Fruit fly (Drosophila melanogaster) whole organism, embryonic: ENCODE results near the gene sdt.

ENCODE experiments used
- Bdp1 ChIP-seq: fragments of 200-800 bp; sonication (Bioruptor generic); optimal IDR thresholded peaks from 3 replicates; lab custom pipeline; 2016; ENCODE audit warnings: missing biosample characterization, missing genetic modification characterization
- Bgb ChIP-seq: fragments of 200-800 bp; sonication (Bioruptor generic); IDR thresholded peaks from 2 replicates; pipeline ENCODE4 v1.3.6; 2022; ENCODE audit warnings: missing biosample characterization, missing genetic modification characterization; ENCODE audit not compliant: partially characterized antibody
- CG10267 ChIP-seq: fragments of 200-800 bp; sonication (Bioruptor generic); optimal IDR thresholded peaks from 2 replicates; lab custom pipeline; 2018; ENCODE audit warnings: missing biosample characterization, mild to moderate bottlenecking, missing genetic modification characterization, moderate library complexity
- CG11247 ChIP-seq: fragments of 200-800 bp; sonication (Bioruptor generic); IDR thresholded peaks from 2 replicates; pipeline ENCODE4 v1.3.6; 2022; ENCODE audit warnings: missing biosample characterization, missing genetic modification characterization
- CG1233 ChIP-seq: fragments of 200-800 bp; sonication (Bioruptor generic); optimal IDR thresholded peaks from 4 replicates; lab custom pipeline; 2018; ENCODE audit warnings: missing biosample characterization, mild to moderate bottlenecking, missing genetic modification characterization
- CG13296 ChIP-seq: fragments of 200-800 bp; sonication (Bioruptor generic); optimal IDR thresholded peaks from 3 replicates; lab custom pipeline; 2018; ENCODE audit warnings: missing biosample characterization, mild to moderate bottlenecking, missing genetic modification characterization
- CG14860 ChIP-seq: fragments of 200-800 bp; sonication (Bioruptor generic); IDR thresholded peaks from 3 replicates; pipeline ENCODE4 v1.3.6; 2022; ENCODE audit warnings: missing biosample characterization, missing genetic modification characterization; ENCODE audit not compliant: partially characterized antibody
- CG1529 ChIP-seq: fragments of 200-800 bp; sonication (Bioruptor generic); optimal IDR thresholded peaks from 3 replicates; lab custom pipeline; 2018; ENCODE audit warnings: missing biosample characterization, missing genetic modification characterization
- CG1647 ChIP-seq: fragments of 200-800 bp; sonication (Bioruptor generic); optimal IDR thresholded peaks from 3 replicates; lab custom pipeline; 2016; ENCODE audit warnings: missing biosample characterization, missing genetic modification characterization
- CG16813 ChIP-seq: fragments of 200-800 bp; sonication (Bioruptor generic); IDR thresholded peaks from 3 replicates; pipeline ENCODE4 v1.3.6; 2022; ENCODE audit warnings: missing biosample characterization, missing genetic modification characterization; ENCODE audit not compliant: partially characterized antibody
- CG18619 ChIP-seq: fragments of 200-800 bp; sonication (Bioruptor generic); optimal IDR thresholded peaks from 3 replicates; lab custom pipeline; 2017; ENCODE audit warnings: missing biosample characterization, mild to moderate bottlenecking, missing genetic modification characterization
- CG2202 ChIP-seq: fragments of 200-800 bp; sonication (Bioruptor generic); optimal IDR thresholded peaks from 2 replicates; lab custom pipeline; 2018; ENCODE audit warnings: missing biosample characterization, mild to moderate bottlenecking, missing genetic modification characterization
- CG30403 ChIP-seq: fragments of 200-800 bp; sonication (Bioruptor generic); optimal IDR thresholded peaks from 3 replicates; lab custom pipeline; 2016; ENCODE audit warnings: missing biosample characterization, missing genetic modification characterization
- CG3281 ChIP-seq: fragments of 200-800 bp; sonication (Bioruptor generic); optimal IDR thresholded peaks from 3 replicates; lab custom pipeline; 2017; ENCODE audit warnings: missing biosample characterization, mild to moderate bottlenecking, missing genetic modification characterization
- CG34422 ChIP-seq: fragments of 200-800 bp; sonication (Bioruptor generic); IDR thresholded peaks from 3 replicates; pipeline ENCODE4 v1.3.6; 2022; ENCODE audit warnings: missing biosample characterization, missing genetic modification characterization
- CG3847 ChIP-seq: fragments of 200-800 bp; sonication (Bioruptor generic); IDR thresholded peaks from 2 replicates; pipeline ENCODE4 v1.3.6; 2022; ENCODE audit warnings: missing biosample characterization, missing genetic modification characterization
- CG4617 ChIP-seq: fragments of 200-800 bp; sonication (Bioruptor generic); optimal IDR thresholded peaks from 3 replicates; lab custom pipeline; 2016; ENCODE audit warnings: missing biosample characterization, missing genetic modification characterization, borderline replicate concordance
- CG6765 ChIP-seq: fragments of 200-800 bp; sonication (Bioruptor generic); optimal IDR thresholded peaks from 3 replicates; lab custom pipeline; 2017; ENCODE audit warnings: missing biosample characterization, mild to moderate bottlenecking, missing genetic modification characterization
- CG9876 ChIP-seq: fragments of 200-800 bp; sonication (Bioruptor generic); optimal IDR thresholded peaks from 2 replicates; lab custom pipeline; 2016; ENCODE audit warnings: missing biosample characterization, missing genetic modification characterization
- CkIIα-i1 ChIP-seq: fragments of 200-800 bp; sonication (Bioruptor generic); IDR thresholded peaks from 2 replicates; pipeline ENCODE4 v1.3.6; 2022; ENCODE audit warnings: missing biosample characterization, missing genetic modification characterization
- Deaf1 ChIP-seq: fragments of 200-800 bp; optimal IDR thresholded peaks from 3 replicates; lab custom pipeline; 2019; ENCODE audit warnings: missing biosample characterization, mild to moderate bottlenecking, missing genetic modification characterization, moderate library complexity
- Dfd ChIP-seq, 2 experiments: fragments of >200 bp; optimal IDR thresholded peaks; 2 replicates each; lab custom pipeline; 2017; ENCODE audit warnings: missing biosample characterization in 2 of 2, missing genetic modification characterization in 2 of 2
- HLH4C ChIP-seq: fragments of 200-800 bp; sonication (Bioruptor generic); IDR thresholded peaks from 3 replicates; pipeline ENCODE4 v1.3.6; 2022; ENCODE audit warnings: missing biosample characterization, missing genetic modification characterization; ENCODE audit not compliant: partially characterized antibody
- Myb ChIP-seq: fragments of 200-800 bp; sonication (Bioruptor generic); optimal IDR thresholded peaks from 2 replicates; lab custom pipeline; 2016; ENCODE audit warnings: missing biosample characterization, missing genetic modification characterization
- Oli ChIP-seq: fragments of 200-800 bp; sonication (Bioruptor generic); optimal IDR thresholded peaks from 2 replicates; lab custom pipeline; 2018; ENCODE audit warnings: missing biosample characterization, mild to moderate bottlenecking, missing genetic modification characterization, moderate library complexity
- PHDP ChIP-seq: fragments of 200-800 bp; sonication (Bioruptor generic); optimal IDR thresholded peaks from 3 replicates; lab custom pipeline; 2018; ENCODE audit warnings: missing biosample characterization, mild to moderate bottlenecking, missing genetic modification characterization, moderate library complexity
- Pdp1 ChIP-seq, 2 experiments: fragments of 200-800 bp; sonication (Bioruptor generic); optimal IDR thresholded peaks; 3 replicates each; lab custom pipeline; 2016; ENCODE audit warnings: missing biosample characterization in 2 of 2, missing genetic modification characterization in 2 of 2, mild to moderate bottlenecking in 1 of 2, moderate library complexity in 1 of 2
- Scr ChIP-seq: fragments of 200-800 bp; sonication (Bioruptor generic); IDR thresholded peaks from 2 replicates; pipeline ENCODE4 v1.3.6; 2022; ENCODE audit warnings: missing biosample characterization, missing genetic modification characterization; ENCODE audit not compliant: partially characterized antibody
- Sox102F ChIP-seq: fragments of 200-800 bp; sonication (Bioruptor generic); optimal IDR thresholded peaks from 2 replicates; lab custom pipeline; 2018; ENCODE audit warnings: missing biosample characterization, mild to moderate bottlenecking, missing genetic modification characterization, moderate library complexity
- ab ChIP-seq: fragments of 200-800 bp; sonication (Bioruptor generic); optimal IDR thresholded peaks from 2 replicates; lab custom pipeline; 2016; ENCODE audit warnings: missing biosample characterization, missing genetic modification characterization
- ara ChIP-seq: fragments of 200-800 bp; sonication (Bioruptor generic); IDR thresholded peaks from 2 replicates; pipeline ENCODE4 v1.3.6; 2022; ENCODE audit warnings: missing biosample characterization, missing genetic modification characterization
- az2 ChIP-seq: fragments of 200-800 bp; sonication (Bioruptor generic); optimal IDR thresholded peaks from 3 replicates; lab custom pipeline; 2016; ENCODE audit warnings: missing biosample characterization, missing genetic modification characterization
- bbx ChIP-seq: fragments of 200-800 bp; sonication (Bioruptor generic); IDR thresholded peaks from 2 replicates; pipeline ENCODE4 v1.3.6; 2022; ENCODE audit warnings: missing biosample characterization, missing genetic modification characterization; ENCODE audit not compliant: partially characterized antibody
- bcd ChIP-seq: fragments of 200-800 bp; sonication (Bioruptor generic); optimal IDR thresholded peaks from 2 replicates; lab custom pipeline; 2017; ENCODE audit warnings: missing biosample characterization, mild to moderate bottlenecking, missing genetic modification characterization
- da ChIP-seq: fragments of 200-800 bp; sonication (Bioruptor generic); optimal IDR thresholded peaks from 2 replicates; lab custom pipeline; 2016; ENCODE audit warnings: missing biosample characterization, missing genetic modification characterization
- danr ChIP-seq: fragments of 200-800 bp; sonication (Bioruptor generic); IDR thresholded peaks from 2 replicates; pipeline ENCODE4 v1.3.6; 2022; ENCODE audit warnings: missing biosample characterization, missing genetic modification characterization
- fd3F ChIP-seq: fragments of 200-800 bp; sonication (Bioruptor generic); optimal IDR thresholded peaks from 2 replicates; lab custom pipeline; 2018; ENCODE audit warnings: missing biosample characterization, mild to moderate bottlenecking, missing genetic modification characterization, moderate library complexity
- ftz-f1 ChIP-seq: fragments of 200-800 bp; sonication (Bioruptor generic); optimal IDR thresholded peaks from 2 replicates; lab custom pipeline; 2016; ENCODE audit warnings: missing biosample characterization, missing genetic modification characterization
- kay ChIP-seq: fragments of 200-800 bp; sonication (Bioruptor generic); optimal IDR thresholded peaks from 2 replicates; lab custom pipeline; 2016; ENCODE audit warnings: missing biosample characterization, missing genetic modification characterization
- maf-S ChIP-seq: fragments of 200-800 bp; sonication (Bioruptor generic); optimal IDR thresholded peaks from 2 replicates; lab custom pipeline; 2016; ENCODE audit warnings: missing biosample characterization, missing genetic modification characterization
- otp ChIP-seq: fragments of 200-800 bp; sonication (Bioruptor generic); IDR thresholded peaks from 3 replicates; pipeline ENCODE4, ENCODE4 v1.3.6; 2022; ENCODE audit warnings: missing biosample characterization, missing genetic modification characterization
- pho ChIP-seq: fragments of 200-800 bp; sonication (Bioruptor generic); optimal IDR thresholded peaks from 2 replicates; lab custom pipeline; 2016; ENCODE audit warnings: missing biosample characterization, missing genetic modification characterization
- repo ChIP-seq: fragments of 200-800 bp; sonication (Bioruptor generic); optimal IDR thresholded peaks from 2 replicates; lab custom pipeline; 2016; ENCODE audit warnings: missing biosample characterization, missing genetic modification characterization
- row ChIP-seq: fragments of 200-800 bp; sonication (Bioruptor generic); IDR thresholded peaks from 3 replicates; pipeline ENCODE4 v1.3.6; 2022; ENCODE audit warnings: missing biosample characterization, missing genetic modification characterization
- sd ChIP-seq: fragments of 200-800 bp; sonication (Bioruptor generic); optimal IDR thresholded peaks from 3 replicates; lab custom pipeline; 2018; ENCODE audit warnings: missing biosample characterization, mild to moderate bottlenecking, missing genetic modification characterization, moderate library complexity
- sens ChIP-seq: fragments of 200-800 bp; sonication (Bioruptor generic); peaks from one replicate; lab custom pipeline; 2016; ENCODE audit warnings: missing biosample characterization, missing genetic modification characterization
- sr ChIP-seq: fragments of 200-800 bp; sonication (Bioruptor generic); IDR thresholded peaks from 3 replicates; pipeline ENCODE4 v1.3.6; 2022; ENCODE audit warnings: missing biosample characterization, missing genetic modification characterization
- stwl ChIP-seq: fragments of 200-800 bp; sonication (Bioruptor generic); optimal IDR thresholded peaks from 3 replicates; lab custom pipeline; 2018; ENCODE audit warnings: missing biosample characterization, mild to moderate bottlenecking, missing genetic modification characterization, moderate library complexity
- unc-4 ChIP-seq: fragments of 200-800 bp; sonication (Bioruptor generic); IDR thresholded peaks from 2 replicates; pipeline ENCODE4 v1.3.6; 2022; ENCODE audit warnings: missing biosample characterization, missing genetic modification characterization; ENCODE audit not compliant: partially characterized antibody
- unpg ChIP-seq: fragments of 200-800 bp; sonication (Bioruptor generic); optimal IDR thresholded peaks from 3 replicates; lab custom pipeline; 2018; ENCODE audit warnings: missing biosample characterization, mild to moderate bottlenecking, missing genetic modification characterization, moderate library complexity

sdt gene

dm6 chrX:8131693-8132313 lies 46.5 kb upstream of the sdt start, which contains the start of gene CG10958 (continued):
- no peak for TF ChIP-seq CG16813 (GFP tag; lab: Robert Waterston, UW)
- no peak for TF ChIP-seq sr (GFP tag; lab: Robert Waterston, UW)
- peak; percentile 33 for TF ChIP-seq CG3281
- no peak for TF ChIP-seq da (GFP tag; lab: Kevin White, UChicago)
- TF ChIP-seq repo (GFP tag; lab: Kevin White, UChicago), result no peak
- TF ChIP-seq ab (GFP tag; lab: Kevin White, UChicago), result no peak
- peak; percentile 40 to 42 for TF ChIP-seq Pdp1 (GFP tag; optimal IDR thresholded peaks at IDR 0.05; lab: Kevin White, UChicago)
- peak; percentile 41 for TF ChIP-seq bcd (GFP tag; lab: Kevin White, UChicago)
- TF ChIP-seq CG6765, result no peak
- peak; percentile 27 for TF ChIP-seq Oli
- peak; percentile 61 for TF ChIP-seq CG13296
- no peak for TF ChIP-seq Bgb (GFP tag; lab: Robert Waterston, UW)
- no peak for TF ChIP-seq Bdp1
- TF ChIP-seq Scr (GFP tag; lab: Robert Waterston, UW), result peak; percentile 31; the same call in 1 of the 2 replicates
- no peak for TF ChIP-seq danr (GFP tag; lab: Robert Waterston, UW)
- TF ChIP-seq sens (GFP tag; lab: Kevin White, UChicago), result peak; percentile 88
- TF ChIP-seq az2 (GFP tag; lab: Kevin White, UChicago), result peak; percentile 36
- peak; percentile 59 for TF ChIP-seq unpg (GFP tag; lab: Kevin White, UChicago)
- TF ChIP-seq Deaf1, result no peak
- no peak for TF ChIP-seq CG14860
- peak; percentile 82 for TF ChIP-seq row (GFP tag; lab: Robert Waterston, UW)
- TF ChIP-seq CG34422, result peak; percentile 42; the same call in 1 of the 3 replicates
- peak; percentile 70 for TF ChIP-seq CG30403 (GFP tag; lab: Kevin White, UChicago)
- TF ChIP-seq CG3847 (GFP tag; lab: Robert Waterston, UW), result peak; percentile 55
- TF ChIP-seq stwl (tag; lab: Kevin White, UChicago), result peak; percentile 61
- peak; percentile 93 for TF ChIP-seq CG10267 (tag; lab: Kevin White, UChicago)
- no peak for TF ChIP-seq HLH4C
- peak; percentile 9 for TF ChIP-seq CG18619 (GFP tag; lab: Kevin White, UChicago)
- TF ChIP-seq CG4617 (GFP tag; lab: Kevin White, UChicago), result peak; percentile 24
- TF ChIP-seq ara (GFP tag; lab: Robert Waterston, UW), result peak; percentile 51
- TF ChIP-seq otp (GFP tag; lab: Robert Waterston, UW), result no peak
- TF ChIP-seq kay (GFP tag; lab: Kevin White, UChicago), result peak; percentile 39
- TF ChIP-seq CG11247 (GFP tag; lab: Robert Waterston, UW), result peak; percentile 30
- TF ChIP-seq pho (GFP tag; lab: Kevin White, UChicago), result peak; percentile 49
- TF ChIP-seq Sox102F (GFP tag; lab: Kevin White, UChicago), result peak; percentile 71
- peak; percentile 4 for TF ChIP-seq maf-S (GFP tag; lab: Kevin White, UChicago)
- no peak for TF ChIP-seq CG9876
- peak; percentile 36 for TF ChIP-seq sd
- TF ChIP-seq ftz-f1 (GFP tag; lab: Kevin White, UChicago), result no peak
- peak; percentile 2 for TF ChIP-seq Myb (GFP tag; lab: Kevin White, UChicago)
- TF ChIP-seq CG1233, result peak; percentile 57
- TF ChIP-seq fd3F, result peak; percentile 50
- no peak for TF ChIP-seq CkIIα-i1
- TF ChIP-seq PHDP (tag; lab: Kevin White, UChicago), result peak; percentile 64
- TF ChIP-seq CG1647 (GFP tag; lab: Kevin White, UChicago), result no peak
- TF ChIP-seq CG2202 (tag; lab: Kevin White, UChicago), result no peak
- no peak for TF ChIP-seq CG1529
- TF ChIP-seq unc-4 (GFP tag; lab: Robert Waterston, UW), result no peak
- no peak; the same call in 1 of the 2 replicates for TF ChIP-seq bbx (GFP tag; lab: Robert Waterston, UW)
- no peak for TF ChIP-seq Dfd (GFP tag; optimal IDR thresholded peaks at IDR 0.05; lab: Kevin White, UChicago)
